Worm (Caenorhabditis elegans) whole organism, young adult: ENCODE data around the gene srw-17.

ENCODE experiments used
- lin-26 ChIP-seq: fragments of 200-800 bp; sonication (Bioruptor generic); IDR thresholded peaks from 2 replicates; pipeline ENCODE4 v1.3.6; 2022; ENCODE audit warnings: missing genetic modification reagents, missing genetic modification characterization, missing compliant biosample characterization
- nhr-120 ChIP-seq: fragments of 200-800 bp; sonication (Bioruptor generic); IDR thresholded peaks from 2 replicates; pipeline ENCODE4 v1.3.6; 2022; ENCODE audit warnings: missing genetic modification characterization, missing compliant biosample characterization

DNA sequence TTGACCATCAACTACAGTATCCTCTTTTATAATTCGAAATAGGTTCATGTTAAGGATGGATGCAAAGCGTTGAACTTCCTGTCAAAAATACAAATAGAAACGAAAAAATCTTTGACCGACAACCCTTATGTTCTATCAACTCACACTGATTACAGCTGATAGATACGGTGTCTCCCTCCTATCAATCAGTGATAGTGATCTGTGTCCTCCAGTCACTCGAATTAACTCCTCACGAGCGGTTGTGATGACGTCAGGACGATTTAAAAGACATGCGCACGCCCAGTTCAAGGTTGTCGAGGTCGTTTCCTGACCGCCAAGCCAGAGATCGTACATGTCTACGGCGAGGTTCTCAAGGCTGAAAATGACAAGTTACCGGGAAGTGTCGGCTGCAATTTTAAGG lies 9.2 kb upstream of the srw-17 start:
- TF ChIP-seq lin-26 (GFP tag; lab: Robert Waterston, UW) (no peak), nhr-120 (no peak)
